Worm (Caenorhabditis elegans) whole organism, mixed stage, embryonic: ENCODE data around the gene ttbk-7.

Source experiments
- M03D4.4 ChIP-seq: sonication (generic microtip); optimal IDR thresholded peaks from 2 replicates; lab custom pipeline; 2017; ENCODE audit warnings: mild to moderate bottlenecking, missing genetic modification characterization, missing compliant biosample characterization
- blmp-1 ChIP-seq: fragments of 150-350 bp; optimal IDR thresholded peaks from 2 replicates; lab custom pipeline; 2014; ENCODE audit warnings: missing biosample characterization, missing genetic modification characterization
- ces-1 ChIP-seq: fragments of 150-350 bp; optimal IDR thresholded peaks from 2 replicates; lab custom pipeline; 2014; ENCODE audit warnings: missing biosample characterization, missing genetic modification reagents, missing genetic modification characterization
- elt-1 ChIP-seq: sonication (generic microtip); optimal IDR thresholded peaks from 2 replicates; lab custom pipeline; 2017; ENCODE audit warnings: missing genetic modification characterization, mild to moderate bottlenecking, missing compliant biosample characterization, antibody characterized with exemption, moderate library complexity, borderline replicate concordance; ENCODE audit not compliant: insufficient read depth
- lin-13 ChIP-seq: fragments of 150-350 bp; optimal IDR thresholded peaks from 2 replicates; lab custom pipeline; 2014; ENCODE audit warnings: missing biosample characterization, missing genetic modification characterization
- lsy-2 ChIP-seq: fragments of 150-350 bp; optimal IDR thresholded peaks from 2 replicates; lab custom pipeline; 2014; ENCODE audit warnings: missing biosample characterization, missing genetic modification characterization
- mep-1 ChIP-seq: fragments of 150-350 bp; optimal IDR thresholded peaks from 2 replicates; lab custom pipeline; 2017; ENCODE audit warnings: missing biosample characterization, missing genetic modification reagents, missing genetic modification characterization, inconsistent platforms
- nhr-12 ChIP-seq: fragments of 150-350 bp; optimal IDR thresholded peaks from 2 replicates; lab custom pipeline; 2014; ENCODE audit warnings: missing biosample characterization, missing genetic modification characterization
- nhr-28 ChIP-seq: fragments of 150-350 bp; optimal IDR thresholded peaks from 2 replicates; lab custom pipeline; 2014; ENCODE audit warnings: missing biosample characterization, missing genetic modification characterization
- snpc-4 ChIP-seq: fragments of 150-350 bp; optimal IDR thresholded peaks from 2 replicates; lab custom pipeline; 2014; ENCODE audit warnings: missing biosample characterization, missing genetic modification characterization
- sptf-1 ChIP-seq: sonication (generic microtip); optimal IDR thresholded peaks from 2 replicates; lab custom pipeline; 2017; ENCODE audit warnings: mild to moderate bottlenecking, missing genetic modification characterization, moderate library complexity, missing compliant biosample characterization
- unc-39 ChIP-seq: fragments of 150-350 bp; optimal IDR thresholded peaks from 2 replicates; lab custom pipeline; 2014; ENCODE audit warnings: missing biosample characterization, missing genetic modification characterization
- unc-62 ChIP-seq: fragments of 150-350 bp; optimal IDR thresholded peaks from 2 replicates; lab custom pipeline; 2014; ENCODE audit warnings: missing biosample characterization, missing genetic modification reagents, missing genetic modification characterization
- zip-8 ChIP-seq: fragments of 150-350 bp; optimal IDR thresholded peaks from 2 replicates; lab custom pipeline; 2014; ENCODE audit warnings: missing biosample characterization, missing genetic modification characterization

ce11 chrV:12939434-12939833 is 43.8 kb upstream of the ttbk-7 start, which contains the start of gene T16G1.5:
- TF ChIP-seq unc-39 (tag; lab: Kevin White, UChicago) (no peak), zip-8 (tag; lab: Kevin White, UChicago) (peak; percentile 39), snpc-4 (tag; lab: Kevin White, UChicago) (no peak), nhr-12 (tag; lab: Kevin White, UChicago) (no peak), sptf-1 (tag; lab: Kevin White, UChicago) (no peak), lsy-2 (tag; lab: Kevin White, UChicago) (no peak), blmp-1 (tag; lab: Kevin White, UChicago) (no peak), lin-13 (tag; lab: Kevin White, UChicago) (no peak), mep-1 (no peak), elt-1 (tag; lab: Kevin White, UChicago) (no peak), M03D4.4 (no peak), unc-62 (GFP tag; lab: Kevin White, UChicago) (no peak), nhr-28 (tag; lab: Kevin White, UChicago) (no peak), ces-1 (GFP tag; lab: Kevin White, UChicago) (no peak)
